Worm (Caenorhabditis elegans) whole organism, young adult: Measurements from ENCODE around the gene C05E11.6.

Source experiments
- B0019.2 ChIP-seq: fragments of 200-800 bp; sonication (Bioruptor generic); conservative IDR thresholded peaks from 2 replicates; pipeline ENCODE4 v1.3.6; 2022; ENCODE audit warnings: missing genetic modification reagents, missing genetic modification characterization, missing compliant biosample characterization
- B0261.1 ChIP-seq: sonication (generic microtip); optimal IDR thresholded peaks from 2 replicates; lab custom pipeline; 2016; ENCODE audit warnings: mild to moderate bottlenecking, missing genetic modification characterization, moderate library complexity, missing compliant biosample characterization
- B0336.3 ChIP-seq: fragments of 200-800 bp; sonication (Bioruptor generic); IDR thresholded peaks from 2 replicates; pipeline ENCODE4 v1.3.6; 2022; ENCODE audit warnings: missing genetic modification characterization, missing compliant biosample characterization
- D2030.7 ChIP-seq: fragments of 200-800 bp; sonication (Bioruptor generic); IDR thresholded peaks from 2 replicates; pipeline ENCODE4 v1.3.6; 2022; ENCODE audit warnings: missing genetic modification reagents, missing genetic modification characterization, missing compliant biosample characterization
- F23B12.7 ChIP-seq: sonication (generic microtip); optimal IDR thresholded peaks from 2 replicates; lab custom pipeline; 2017; ENCODE audit warnings: missing genetic modification characterization, mild to moderate bottlenecking, missing compliant biosample characterization, antibody characterized with exemption, moderate library complexity; ENCODE audit not compliant: insufficient read depth
- F37B4.10 ChIP-seq: fragments of 200-800 bp; sonication (Bioruptor generic); IDR thresholded peaks from 2 replicates; pipeline ENCODE4 v1.3.6; 2022; ENCODE audit warnings: missing genetic modification characterization, missing compliant biosample characterization
- F52B5.7 ChIP-seq: sonication (generic microtip); optimal IDR thresholded peaks from 2 replicates; lab custom pipeline; 2016; ENCODE audit warnings: mild to moderate bottlenecking, missing genetic modification characterization, missing compliant biosample characterization
- F55B11.4 ChIP-seq: sonication (generic microtip); optimal IDR thresholded peaks from 2 replicates; lab custom pipeline; 2016; ENCODE audit warnings: missing compliant biosample characterization, missing genetic modification characterization, borderline replicate concordance; ENCODE audit not compliant: insufficient read depth
- F57C9.4 ChIP-seq: sonication (generic microtip); optimal IDR thresholded peaks from 2 replicates; lab custom pipeline; 2017; ENCODE audit warnings: mild to moderate bottlenecking, missing genetic modification characterization, missing compliant biosample characterization
- K11D2.4 ChIP-seq: fragments of 200-800 bp; sonication (Bioruptor generic); IDR thresholded peaks from 2 replicates; pipeline ENCODE4 v1.3.6; 2022; ENCODE audit warnings: missing genetic modification reagents, missing genetic modification characterization, missing compliant biosample characterization
- T26A5.8 ChIP-seq: sonication (generic microtip); optimal IDR thresholded peaks from 2 replicates; lab custom pipeline; 2016; ENCODE audit warnings: missing genetic modification characterization, missing compliant biosample characterization
- Y53F4B.3 ChIP-seq: fragments of 200-800 bp; sonication (Bioruptor generic); IDR thresholded peaks from 2 replicates; pipeline ENCODE4 v1.3.6; 2022; ENCODE audit warnings: missing genetic modification reagents, missing genetic modification characterization, missing compliant biosample characterization
- Y56A3A.18 ChIP-seq: fragments of 200-800 bp; sonication (Bioruptor generic); IDR thresholded peaks from 2 replicates; pipeline ENCODE4 v1.3.6; 2022; ENCODE audit warnings: missing genetic modification reagents, missing genetic modification characterization, missing compliant biosample characterization
- Y95B8A.8 ChIP-seq: fragments of 200-800 bp; sonication (Bioruptor generic); IDR thresholded peaks from 2 replicates; pipeline ENCODE4 v1.3.6; 2022; ENCODE audit warnings: missing genetic modification reagents, missing genetic modification characterization, missing compliant biosample characterization
- ZK185.1 ChIP-seq: sonication (generic microtip); optimal IDR thresholded peaks from 2 replicates; lab custom pipeline; 2016; ENCODE audit warnings: mild to moderate bottlenecking, missing genetic modification characterization, missing compliant biosample characterization; ENCODE audit not compliant: poor library complexity, severe bottlenecking
- attf-3 ChIP-seq: fragments of 200-800 bp; sonication (Bioruptor generic); conservative IDR thresholded peaks from 2 replicates; pipeline ENCODE4 v1.3.6; 2022; ENCODE audit warnings: missing genetic modification reagents, missing genetic modification characterization, missing compliant biosample characterization
- attf-5 ChIP-seq: fragments of 200-800 bp; sonication (Bioruptor generic); optimal IDR thresholded peaks from 2 replicates; lab custom pipeline; 2018; ENCODE audit warnings: mild to moderate bottlenecking, missing genetic modification characterization, missing compliant biosample characterization
- ccch-3 ChIP-seq: fragments of 200-800 bp; sonication (Bioruptor generic); optimal IDR thresholded peaks from 2 replicates; lab custom pipeline; 2018; ENCODE audit warnings: mild to moderate bottlenecking, missing genetic modification characterization, missing compliant biosample characterization
- ceh-100 ChIP-seq: fragments of 200-800 bp; sonication (Bioruptor generic); IDR thresholded peaks from 2 replicates; pipeline ENCODE4 v1.3.6; 2022; ENCODE audit warnings: missing genetic modification reagents, missing genetic modification characterization, missing compliant biosample characterization
- ceh-27 ChIP-seq: fragments of 200-800 bp; sonication (Bioruptor generic); optimal IDR thresholded peaks from 2 replicates; lab custom pipeline; 2018; ENCODE audit warnings: mild to moderate bottlenecking, missing genetic modification characterization, moderate library complexity, missing compliant biosample characterization
- ceh-58 ChIP-seq: fragments of 200-800 bp; sonication (Bioruptor generic); IDR thresholded peaks from 2 replicates; pipeline ENCODE4 v1.3.6; 2022; ENCODE audit warnings: missing genetic modification characterization, missing compliant biosample characterization
- dox-1 ChIP-seq: fragments of 200-800 bp; sonication (Bioruptor generic); IDR thresholded peaks from 2 replicates; pipeline ENCODE4 v1.3.6; 2022; ENCODE audit warnings: missing genetic modification reagents, missing genetic modification characterization, missing compliant biosample characterization
- dpff-1 ChIP-seq: sonication (generic microtip); optimal IDR thresholded peaks from 2 replicates; lab custom pipeline; 2017; ENCODE audit warnings: mild to moderate bottlenecking, missing genetic modification characterization, missing compliant biosample characterization
- egl-18 ChIP-seq: fragments of 200-800 bp; sonication (Bioruptor generic); IDR thresholded peaks from 2 replicates; pipeline ENCODE4 v1.3.6; 2022; ENCODE audit warnings: missing genetic modification reagents, missing genetic modification characterization, missing compliant biosample characterization
- egl-44 ChIP-seq: fragments of 200-800 bp; sonication (Bioruptor generic); IDR thresholded peaks from 2 replicates; pipeline ENCODE4 v1.3.6; 2022; ENCODE audit warnings: missing genetic modification reagents, missing genetic modification characterization, missing compliant biosample characterization
- egrh-3 ChIP-seq: fragments of 200-800 bp; sonication (Bioruptor generic); IDR thresholded peaks from 2 replicates; pipeline ENCODE4 v1.3.6; 2022; ENCODE audit warnings: missing genetic modification reagents, missing genetic modification characterization, missing compliant biosample characterization
- gei-17 ChIP-seq: fragments of 200-800 bp; sonication (Bioruptor generic); optimal IDR thresholded peaks from 2 replicates; lab custom pipeline; 2018; ENCODE audit warnings: mild to moderate bottlenecking, missing genetic modification characterization, missing compliant biosample characterization
- lag-1 ChIP-seq: fragments of 200-800 bp; sonication (Bioruptor generic); IDR thresholded peaks from 2 replicates; pipeline ENCODE4 v1.3.6; 2022; ENCODE audit warnings: missing genetic modification reagents, missing genetic modification characterization, missing compliant biosample characterization
- lin-40 ChIP-seq: sonication (generic microtip); optimal IDR thresholded peaks from 2 replicates; lab custom pipeline; 2016; ENCODE audit warnings: missing genetic modification characterization, mild to moderate bottlenecking, missing compliant biosample characterization, missing genotype, missing genetic modification reagents
- lsl-1 ChIP-seq: fragments of 200-800 bp; sonication (Bioruptor generic); optimal IDR thresholded peaks from 2 replicates; lab custom pipeline; 2018; ENCODE audit warnings: mild to moderate bottlenecking, missing genetic modification characterization, moderate library complexity, missing compliant biosample characterization
- nfya-1 ChIP-seq: sonication (generic microtip); optimal IDR thresholded peaks from 2 replicates; lab custom pipeline; 2017; ENCODE audit warnings: antibody characterized with exemption, missing compliant biosample characterization, missing genetic modification characterization, borderline replicate concordance; ENCODE audit not compliant: insufficient read depth
- nfya-2 ChIP-seq: fragments of 200-800 bp; sonication (Bioruptor generic); IDR thresholded peaks from 2 replicates; pipeline ENCODE4 v1.3.6; 2022; ENCODE audit warnings: missing genetic modification reagents, missing genetic modification characterization, missing compliant biosample characterization
- nfyb-1 ChIP-seq: fragments of 200-800 bp; sonication (Bioruptor generic); IDR thresholded peaks from 2 replicates; pipeline ENCODE4 v1.3.6; 2022; ENCODE audit warnings: missing genetic modification reagents, missing genetic modification characterization, missing compliant biosample characterization
- nhr-120 ChIP-seq: fragments of 200-800 bp; sonication (Bioruptor generic); IDR thresholded peaks from 2 replicates; pipeline ENCODE4 v1.3.6; 2022; ENCODE audit warnings: missing genetic modification characterization, missing compliant biosample characterization
- nhr-80 ChIP-seq: sonication (generic microtip); optimal IDR thresholded peaks from 2 replicates; lab custom pipeline; 2016; ENCODE audit warnings: missing genetic modification characterization, missing compliant biosample characterization
- pha-4 ChIP-seq: fragments of 150-350 bp; sonication (generic microtip); optimal IDR thresholded peaks from 2 replicates; lab custom pipeline; 2014; ENCODE audit warnings: missing biosample characterization, missing genetic modification reagents, missing genetic modification characterization
- repo-1 ChIP-seq: sonication (generic microtip); optimal IDR thresholded peaks from 2 replicates; lab custom pipeline; 2017; ENCODE audit warnings: mild to moderate bottlenecking, missing genetic modification characterization, missing compliant biosample characterization
- rpc-1 ChIP-seq, 2 experiments: fragments of 150-350 bp in 1 of 2; sonication (generic microtip) in 1 of 2; optimal IDR thresholded peaks; 2 replicates each; lab custom pipeline; 2014 to 2018; ENCODE audit warnings: missing biosample characterization in 1 of 2, missing genetic modification characterization in 1 of 2, missing genetic modification reagents in 1 of 2, missing genotype in 1 of 2
- sdz-38 ChIP-seq: sonication (generic microtip); optimal IDR thresholded peaks from 2 replicates; lab custom pipeline; 2016; ENCODE audit warnings: missing genotype, missing genetic modification characterization, missing compliant biosample characterization
- snpc-3.4 ChIP-seq: sonication (generic microtip); optimal IDR thresholded peaks from 2 replicates; lab custom pipeline; 2017; ENCODE audit warnings: missing genetic modification characterization, mild to moderate bottlenecking, missing compliant biosample characterization, antibody characterized with exemption, moderate library complexity, missing genotype, missing genetic modification reagents
- somi-1 ChIP-seq: fragments of 200-800 bp; sonication (Bioruptor generic); optimal IDR thresholded peaks from 2 replicates; lab custom pipeline; 2018; ENCODE audit warnings: mild to moderate bottlenecking, missing genetic modification characterization, missing compliant biosample characterization
- sptf-2 ChIP-seq: fragments of 200-800 bp; sonication (Bioruptor generic); optimal IDR thresholded peaks from 2 replicates; lab custom pipeline; 2018; ENCODE audit warnings: mild to moderate bottlenecking, missing genetic modification characterization, missing compliant biosample characterization
- tlf-1 ChIP-seq: fragments of 200-800 bp; sonication (Bioruptor generic); optimal IDR thresholded peaks from 2 replicates; lab custom pipeline; 2018; ENCODE audit warnings: mild to moderate bottlenecking, missing genetic modification characterization, missing compliant biosample characterization
- xnd-1 ChIP-seq: sonication (generic microtip); optimal IDR thresholded peaks from 2 replicates; lab custom pipeline; 2016; ENCODE audit warnings: missing genotype, missing genetic modification reagents, missing genetic modification characterization, missing compliant biosample characterization
- zfh-2 ChIP-seq: fragments of 200-800 bp; sonication (Bioruptor generic); conservative IDR thresholded peaks from 2 replicates; pipeline ENCODE4 v1.3.6; 2022; ENCODE audit warnings: missing genetic modification reagents, missing genetic modification characterization, missing compliant biosample characterization
- zim-3 ChIP-seq: sonication (generic microtip); optimal IDR thresholded peaks from 2 replicates; lab custom pipeline; 2017; ENCODE audit warnings: mild to moderate bottlenecking, missing genetic modification characterization, moderate library complexity, missing compliant biosample characterization
- ztf-28 ChIP-seq: fragments of 200-800 bp; sonication (Bioruptor generic); IDR thresholded peaks from 2 replicates; pipeline ENCODE4 v1.3.6; 2022; ENCODE audit warnings: missing genetic modification reagents, missing genetic modification characterization, missing compliant biosample characterization
- ztf-6 ChIP-seq: fragments of 200-800 bp; sonication (Bioruptor generic); IDR thresholded peaks from 2 replicates; pipeline ENCODE4 v1.3.6; 2022; ENCODE audit warnings: missing genetic modification reagents, missing genetic modification characterization, missing compliant biosample characterization

The C05E11.6 gene

DNA sequence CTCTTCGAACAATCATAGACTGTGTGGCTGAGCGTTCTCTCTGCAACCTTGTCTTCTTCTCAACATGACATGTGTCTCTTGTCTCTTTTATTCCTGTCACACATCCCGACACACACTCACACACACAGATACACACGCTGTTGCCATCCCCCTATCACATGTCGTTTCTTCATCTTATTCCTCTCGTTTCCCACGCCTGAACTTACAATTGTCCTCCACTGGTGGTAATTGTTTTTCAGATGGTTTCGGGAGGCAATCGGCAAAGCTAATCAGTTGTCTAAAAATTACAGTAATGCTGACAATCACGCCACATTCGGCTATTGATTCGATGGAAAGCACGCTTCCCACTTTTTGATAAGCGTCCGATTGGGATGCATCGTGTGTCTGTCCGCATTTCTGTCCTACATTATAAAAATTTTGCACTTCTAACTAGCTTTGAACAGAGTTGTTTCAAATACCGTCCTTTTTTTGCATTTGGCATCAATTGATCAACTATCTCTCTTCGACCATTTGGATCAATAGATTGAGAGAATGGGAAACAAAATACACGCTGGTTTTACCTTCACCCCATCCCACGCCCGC, 29.7 kb upstream of the C05E11.6 start, which contains the start of gene nhr-35 (continued):
- TF ChIP-seq lin-40 (tag; lab: Kevin White, UChicago), result peak; percentile 81
- peak; percentile 88 for TF ChIP-seq dox-1 (GFP tag; lab: Robert Waterston, UW)
- TF ChIP-seq somi-1 (GFP tag; lab: Kevin White, UChicago), result peak; percentile 80
- TF ChIP-seq F57C9.4 (tag; lab: Kevin White, UChicago), result no peak
- peak; percentile 5 for TF ChIP-seq ZK185.1 (tag; lab: Kevin White, UChicago)
- no peak for TF ChIP-seq zim-3 (tag; lab: Kevin White, UChicago)
- 0 out of 2 replicates have a peak, but pooled peaks have one; percentile 26 for TF ChIP-seq egl-44 (GFP tag; lab: Robert Waterston, UW)
- TF ChIP-seq nhr-120 (GFP tag; lab: Robert Waterston, UW), result no peak
- TF ChIP-seq lsl-1, result no peak
- no peak for TF ChIP-seq B0019.2 (GFP tag; lab: Robert Waterston, UW)
- TF ChIP-seq sdz-38 (tag; lab: Kevin White, UChicago), result no peak
- TF ChIP-seq attf-5 (GFP tag; lab: Kevin White, UChicago), result peak; percentile 63
- TF ChIP-seq Y53F4B.3 (GFP tag; lab: Robert Waterston, UW), result no peak
- TF ChIP-seq ztf-6 (GFP tag; lab: Robert Waterston, UW), result no peak
- TF ChIP-seq sptf-2 (GFP tag; lab: Kevin White, UChicago), result no peak
- no peak for TF ChIP-seq nfya-1
- peak; percentile 66 for TF ChIP-seq tlf-1 (GFP tag; lab: Kevin White, UChicago)
- TF ChIP-seq snpc-3.4 (tag; lab: Kevin White, UChicago), result no peak
- no peak for TF ChIP-seq ceh-58 (GFP tag; lab: Robert Waterston, UW)
- no peak for TF ChIP-seq F52B5.7 (tag; lab: Kevin White, UChicago)
- no peak for TF ChIP-seq xnd-1 (tag; lab: Kevin White, UChicago)
- TF ChIP-seq pha-4, result no peak
- no peak for TF ChIP-seq F55B11.4
- TF ChIP-seq ceh-100, result no peak
- no peak for TF ChIP-seq Y56A3A.18
- TF ChIP-seq ceh-27 (GFP tag; lab: Kevin White, UChicago), result peak; percentile 54
- TF ChIP-seq F37B4.10 (GFP tag; lab: Robert Waterston, UW), result no peak
- TF ChIP-seq egrh-3, result no peak
- TF ChIP-seq dpff-1 (tag; lab: Kevin White, UChicago), result no peak
- no peak for TF ChIP-seq Y95B8A.8 (GFP tag; lab: Robert Waterston, UW)
- TF ChIP-seq repo-1, result peak; percentile 63
- peak; percentile 69 for TF ChIP-seq B0336.3 (GFP tag; lab: Robert Waterston, UW)
- TF ChIP-seq T26A5.8 (tag; lab: Kevin White, UChicago), result no peak
- TF ChIP-seq zfh-2 (GFP tag; lab: Robert Waterston, UW), result no peak
- no peak for TF ChIP-seq egl-18 (GFP tag; lab: Robert Waterston, UW)
- TF ChIP-seq D2030.7 (GFP tag; lab: Robert Waterston, UW), result no peak
- TF ChIP-seq gei-17 (GFP tag; lab: Kevin White, UChicago), result peak; percentile 33
- TF ChIP-seq nfya-2, result no peak
- TF ChIP-seq rpc-1 (optimal IDR thresholded peaks at IDR 0.05; lab: Kevin White, UChicago), result no peak
- no peak for TF ChIP-seq rpc-1 (tag; optimal IDR thresholded peaks at IDR 0.05; lab: Kevin White, UChicago)
- TF ChIP-seq nfyb-1, result peak; percentile 82
- no peak for TF ChIP-seq ztf-28 (GFP tag; lab: Robert Waterston, UW)
- no peak for TF ChIP-seq attf-3
- peak; percentile 4 for TF ChIP-seq F23B12.7 (tag; lab: Kevin White, UChicago)
- TF ChIP-seq K11D2.4 (GFP tag; lab: Robert Waterston, UW), result peak; percentile 64; the same call in 1 of the 2 replicates
- no peak for TF ChIP-seq lag-1 (GFP tag; lab: Robert Waterston, UW)
- TF ChIP-seq B0261.1 (tag; lab: Kevin White, UChicago), result no peak
- TF ChIP-seq ccch-3 (GFP tag; lab: Kevin White, UChicago), result no peak
- TF ChIP-seq nhr-80 (tag; lab: Kevin White, UChicago), result peak; percentile 100
